Worm (Caenorhabditis elegans) whole organism, young adult: ENCODE measurements around the gene T14G12.12.

ENCODE experiments used
- B0019.2 ChIP-seq: fragments of 200-800 bp; sonication (Bioruptor generic); conservative IDR thresholded peaks from 2 replicates; pipeline ENCODE4 v1.3.6; 2022; ENCODE audit warnings: missing genetic modification reagents, missing genetic modification characterization, missing compliant biosample characterization
- B0336.3 ChIP-seq: fragments of 200-800 bp; sonication (Bioruptor generic); IDR thresholded peaks from 2 replicates; pipeline ENCODE4 v1.3.6; 2022; ENCODE audit warnings: missing genetic modification characterization, missing compliant biosample characterization
- C17E4.6 ChIP-seq: fragments of 200-800 bp; sonication (Bioruptor generic); IDR thresholded peaks from 2 replicates; pipeline ENCODE4 v1.3.6; 2022; ENCODE audit warnings: missing genetic modification reagents, missing genetic modification characterization, missing compliant biosample characterization
- F22D6.2 ChIP-seq: sonication (generic microtip); optimal IDR thresholded peaks from 2 replicates; lab custom pipeline; 2016; ENCODE audit warnings: mild to moderate bottlenecking, missing genetic modification characterization, missing compliant biosample characterization
- F37B4.10 ChIP-seq: fragments of 200-800 bp; sonication (Bioruptor generic); IDR thresholded peaks from 2 replicates; pipeline ENCODE4 v1.3.6; 2022; ENCODE audit warnings: missing genetic modification characterization, missing compliant biosample characterization
- F52B5.7 ChIP-seq: sonication (generic microtip); optimal IDR thresholded peaks from 2 replicates; lab custom pipeline; 2016; ENCODE audit warnings: mild to moderate bottlenecking, missing genetic modification characterization, missing compliant biosample characterization
- F57A8.1 ChIP-seq: fragments of 200-800 bp; sonication (Bioruptor generic); optimal IDR thresholded peaks from 2 replicates; lab custom pipeline; 2018; ENCODE audit warnings: mild to moderate bottlenecking, missing genetic modification characterization, moderate library complexity, missing compliant biosample characterization
- K12H6.12 ChIP-seq: fragments of 200-800 bp; sonication (Bioruptor generic); optimal IDR thresholded peaks from 2 replicates; lab custom pipeline; 2018; ENCODE audit warnings: mild to moderate bottlenecking, missing genetic modification characterization, missing compliant biosample characterization
- Y53G8AR.9 ChIP-seq: fragments of 200-800 bp; sonication (Bioruptor generic); conservative IDR thresholded peaks from 2 replicates; pipeline ENCODE4 v1.3.6; 2022; ENCODE audit warnings: missing genetic modification reagents, missing genetic modification characterization, missing compliant biosample characterization
- Y56A3A.18 ChIP-seq: fragments of 200-800 bp; sonication (Bioruptor generic); IDR thresholded peaks from 2 replicates; pipeline ENCODE4 v1.3.6; 2022; ENCODE audit warnings: missing genetic modification reagents, missing genetic modification characterization, missing compliant biosample characterization
- akir-1 ChIP-seq: fragments of 200-800 bp; sonication (Bioruptor generic); optimal IDR thresholded peaks from 2 replicates; lab custom pipeline; 2018; ENCODE audit warnings: mild to moderate bottlenecking, missing genetic modification characterization, moderate library complexity, missing compliant biosample characterization
- ama-1 ChIP-seq, 3 experiments: fragments of 150-350 bp in 1 of 3; sonication (generic microtip) in 2 of 3; optimal IDR thresholded peaks; 2 replicates each; lab custom pipeline; 2014 to 2018; ENCODE audit warnings: missing biosample characterization in 2 of 3, missing genetic modification characterization in 2 of 3, missing genetic modification reagents in 2 of 3
- bed-1 ChIP-seq: fragments of 200-800 bp; sonication (Bioruptor generic); IDR thresholded peaks from 2 replicates; pipeline ENCODE4 v1.3.6; 2022; ENCODE audit warnings: missing genetic modification reagents, missing genetic modification characterization, missing compliant biosample characterization
- ccch-3 ChIP-seq: fragments of 200-800 bp; sonication (Bioruptor generic); optimal IDR thresholded peaks from 2 replicates; lab custom pipeline; 2018; ENCODE audit warnings: mild to moderate bottlenecking, missing genetic modification characterization, missing compliant biosample characterization
- ceh-27 ChIP-seq: fragments of 200-800 bp; sonication (Bioruptor generic); optimal IDR thresholded peaks from 2 replicates; lab custom pipeline; 2018; ENCODE audit warnings: mild to moderate bottlenecking, missing genetic modification characterization, moderate library complexity, missing compliant biosample characterization
- ceh-58 ChIP-seq: fragments of 200-800 bp; sonication (Bioruptor generic); IDR thresholded peaks from 2 replicates; pipeline ENCODE4 v1.3.6; 2022; ENCODE audit warnings: missing genetic modification characterization, missing compliant biosample characterization
- ceh-91 ChIP-seq: fragments of 200-800 bp; sonication (Bioruptor generic); IDR thresholded peaks from 2 replicates; pipeline ENCODE4 v1.3.6; 2022; ENCODE audit warnings: missing genetic modification reagents, missing genetic modification characterization, missing compliant biosample characterization
- chd-7 ChIP-seq: sonication (generic microtip); optimal IDR thresholded peaks from 2 replicates; lab custom pipeline; 2016; ENCODE audit warnings: mild to moderate bottlenecking, missing genetic modification characterization, moderate library complexity, missing compliant biosample characterization
- dox-1 ChIP-seq: fragments of 200-800 bp; sonication (Bioruptor generic); IDR thresholded peaks from 2 replicates; pipeline ENCODE4 v1.3.6; 2022; ENCODE audit warnings: missing genetic modification reagents, missing genetic modification characterization, missing compliant biosample characterization
- dpff-1 ChIP-seq: sonication (generic microtip); optimal IDR thresholded peaks from 2 replicates; lab custom pipeline; 2017; ENCODE audit warnings: mild to moderate bottlenecking, missing genetic modification characterization, missing compliant biosample characterization
- dpl-1 ChIP-seq: fragments of 150-350 bp; optimal IDR thresholded peaks from 2 replicates; lab custom pipeline; 2014; ENCODE audit warnings: missing biosample characterization, missing genetic modification reagents, missing genetic modification characterization
- egrh-3 ChIP-seq: fragments of 200-800 bp; sonication (Bioruptor generic); IDR thresholded peaks from 2 replicates; pipeline ENCODE4 v1.3.6; 2022; ENCODE audit warnings: missing genetic modification reagents, missing genetic modification characterization, missing compliant biosample characterization
- hmg-1.2 ChIP-seq: fragments of 200-800 bp; sonication (Bioruptor generic); IDR thresholded peaks from 2 replicates; pipeline ENCODE4 v1.3.6; 2022; ENCODE audit warnings: missing genetic modification reagents, missing genetic modification characterization, missing compliant biosample characterization
- let-526 ChIP-seq: fragments of 200-800 bp; sonication (Bioruptor generic); IDR thresholded peaks from 2 replicates; pipeline ENCODE4 v1.3.6; 2022; ENCODE audit warnings: missing genetic modification reagents, missing genetic modification characterization, missing compliant biosample characterization
- lin-35 ChIP-seq, 3 experiments: fragments of 150-350 bp in 2 of 3; sonication (generic microtip) in 1 of 3; optimal IDR thresholded peaks; 2 replicates each; lab custom pipeline; 2014 to 2018; ENCODE audit warnings: missing biosample characterization in 3 of 3, missing genetic modification characterization in 3 of 3, missing genetic modification reagents in 3 of 3
- lin-54 ChIP-seq: fragments of 200-800 bp; sonication (Bioruptor generic); optimal IDR thresholded peaks from 2 replicates; lab custom pipeline; 2018; ENCODE audit warnings: mild to moderate bottlenecking, missing genetic modification characterization, missing compliant biosample characterization
- lsy-27 ChIP-seq: sonication (generic microtip); optimal IDR thresholded peaks from 2 replicates; lab custom pipeline; 2017; ENCODE audit warnings: missing genetic modification characterization, mild to moderate bottlenecking, missing compliant biosample characterization, antibody characterized with exemption, missing genotype, borderline replicate concordance; ENCODE audit not compliant: insufficient read depth
- madf-10 ChIP-seq: sonication (generic microtip); optimal IDR thresholded peaks from 2 replicates; lab custom pipeline; 2016; ENCODE audit warnings: mild to moderate bottlenecking, missing genetic modification characterization, missing compliant biosample characterization
- mcd-1 ChIP-seq: fragments of 200-800 bp; sonication (Bioruptor generic); IDR thresholded peaks from 2 replicates; pipeline ENCODE4 v1.3.6; 2022; ENCODE audit warnings: missing genetic modification reagents, missing genetic modification characterization, missing compliant biosample characterization
- nfya-2 ChIP-seq: fragments of 200-800 bp; sonication (Bioruptor generic); IDR thresholded peaks from 2 replicates; pipeline ENCODE4 v1.3.6; 2022; ENCODE audit warnings: missing genetic modification reagents, missing genetic modification characterization, missing compliant biosample characterization
- nhr-80 ChIP-seq: sonication (generic microtip); optimal IDR thresholded peaks from 2 replicates; lab custom pipeline; 2016; ENCODE audit warnings: missing genetic modification characterization, missing compliant biosample characterization
- pbrm-1 ChIP-seq: fragments of 200-800 bp; sonication (Bioruptor generic); IDR thresholded peaks from 2 replicates; pipeline ENCODE4 v1.3.6; 2022; ENCODE audit warnings: missing genetic modification reagents, missing genetic modification characterization, missing compliant biosample characterization
- rcor-1 ChIP-seq: fragments of 200-800 bp; sonication (Bioruptor generic); IDR thresholded peaks from 2 replicates; pipeline ENCODE4 v1.3.6; 2022; ENCODE audit warnings: missing genetic modification reagents, missing genetic modification characterization, missing compliant biosample characterization
- rpc-1 ChIP-seq, 2 experiments: fragments of 150-350 bp in 1 of 2; sonication (generic microtip) in 1 of 2; optimal IDR thresholded peaks; 2 replicates each; lab custom pipeline; 2014 to 2018; ENCODE audit warnings: missing biosample characterization in 1 of 2, missing genetic modification characterization in 1 of 2, missing genetic modification reagents in 1 of 2, missing genotype in 1 of 2
- sdz-38 ChIP-seq: sonication (generic microtip); optimal IDR thresholded peaks from 2 replicates; lab custom pipeline; 2016; ENCODE audit warnings: missing genotype, missing genetic modification characterization, missing compliant biosample characterization
- snpc-1.1 ChIP-seq: sonication (generic microtip); optimal IDR thresholded peaks from 2 replicates; lab custom pipeline; 2017; ENCODE audit warnings: missing genetic modification characterization, mild to moderate bottlenecking, missing compliant biosample characterization, antibody characterized with exemption, moderate library complexity, missing genotype, missing genetic modification reagents; ENCODE audit not compliant: insufficient read depth
- snpc-4 ChIP-seq, 5 experiments: fragments of 150-350 bp in 1 of 5; sonication (generic microtip) in 4 of 5; optimal IDR thresholded peaks; 2 replicates each; lab custom pipeline; 2014 to 2018; ENCODE audit warnings: missing genetic modification characterization in 5 of 5, missing biosample characterization in 3 of 5, antibody characterized with exemption in 2 of 5, mild to moderate bottlenecking in 2 of 5, missing compliant biosample characterization in 2 of 5, missing genotype in 2 of 5, moderate library complexity in 2 of 5, missing genetic modification reagents in 1 of 5
- somi-1 ChIP-seq: fragments of 200-800 bp; sonication (Bioruptor generic); optimal IDR thresholded peaks from 2 replicates; lab custom pipeline; 2018; ENCODE audit warnings: mild to moderate bottlenecking, missing genetic modification characterization, missing compliant biosample characterization
- tbp1 ChIP-seq: fragments of 200-800 bp; sonication (Bioruptor generic); optimal IDR thresholded peaks from 2 replicates; lab custom pipeline; 2018; ENCODE audit warnings: mild to moderate bottlenecking, missing genetic modification characterization, missing compliant biosample characterization
- tbx-9 ChIP-seq: sonication (generic microtip); optimal IDR thresholded peaks from 2 replicates; lab custom pipeline; 2016; ENCODE audit warnings: borderline replicate concordance, missing genetic modification characterization, inconsistent platforms, missing compliant biosample characterization
- unc-130 ChIP-seq: sonication (generic microtip); optimal IDR thresholded peaks from 2 replicates; lab custom pipeline; 2016; ENCODE audit warnings: missing genetic modification reagents, missing genetic modification characterization, missing compliant biosample characterization
- unc-62 ChIP-seq: fragments of 150-350 bp; optimal IDR thresholded peaks from 2 replicates; lab custom pipeline; 2014; ENCODE audit warnings: missing biosample characterization, missing genetic modification reagents, missing genetic modification characterization
- zim-3 ChIP-seq: sonication (generic microtip); optimal IDR thresholded peaks from 2 replicates; lab custom pipeline; 2017; ENCODE audit warnings: mild to moderate bottlenecking, missing genetic modification characterization, moderate library complexity, missing compliant biosample characterization
- ztf-18 ChIP-seq: sonication (generic microtip); optimal IDR thresholded peaks from 2 replicates; lab custom pipeline; 2016; ENCODE audit warnings: missing genotype, mild to moderate bottlenecking, missing genetic modification characterization, missing compliant biosample characterization
- ztf-25 ChIP-seq: fragments of 200-800 bp; sonication (Bioruptor generic); IDR thresholded peaks from 2 replicates; pipeline ENCODE4 v1.3.6; 2022; ENCODE audit warnings: missing genetic modification reagents, missing genetic modification characterization, missing compliant biosample characterization

Gene T14G12.12

DNA sequence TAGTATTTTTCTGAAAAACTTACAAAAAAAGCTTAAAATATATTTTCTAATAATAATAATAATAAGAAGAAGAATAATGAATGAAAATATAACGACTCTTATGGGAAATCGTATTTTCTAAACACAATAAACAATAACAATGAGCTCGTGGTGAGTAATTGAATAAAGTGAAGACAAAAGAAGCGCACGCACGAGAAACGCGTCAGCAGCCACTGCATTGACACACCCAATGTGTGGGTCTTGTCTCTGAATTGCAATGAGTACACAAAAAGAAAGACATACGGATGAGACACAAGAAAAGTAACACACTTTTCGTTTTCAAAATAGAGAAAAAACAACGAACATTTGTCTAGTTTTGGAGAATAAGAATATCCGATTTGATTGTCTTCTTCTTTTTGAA, 45.0 kb upstream of the T14G12.12 start, which contains the start of gene F35A5.8:
TSS of gene F35A5.8 (minus strand) at position 151 of the 400 bp plus-strand sequence.
- TF ChIP-seq ceh-91 (GFP tag; lab: Robert Waterston, UW) (no peak), rpc-1 (optimal IDR thresholded peaks at IDR 0.05; lab: Kevin White, UChicago) (no peak), rpc-1 (tag; optimal IDR thresholded peaks at IDR 0.05; lab: Kevin White, UChicago) (no peak), bed-1 (GFP tag; lab: Robert Waterston, UW) (no peak), snpc-1.1 (tag; lab: Kevin White, UChicago) (no peak), snpc-4 (GFP tag; optimal IDR thresholded peaks at IDR 0.05; lab: Kevin White, UChicago) (no peak), snpc-4 (tag; optimal IDR thresholded peaks at IDR 0.05; lab: Kevin White, UChicago) (peak in 2 of 4 experiments; percentile 44 to 53), ccch-3 (GFP tag; lab: Kevin White, UChicago) (no peak), sdz-38 (no peak), ztf-25 (GFP tag; lab: Robert Waterston, UW) (no peak), lin-54 (GFP tag; lab: Kevin White, UChicago) (peak; percentile 37), tbp1 (GFP tag; lab: Kevin White, UChicago) (peak; percentile 30), let-526 (GFP tag; lab: Robert Waterston, UW) (no peak), unc-62 (GFP tag; lab: Kevin White, UChicago) (no peak), F57A8.1 (GFP tag; lab: Kevin White, UChicago) (no peak), chd-7 (tag; lab: Kevin White, UChicago) (no peak), egrh-3 (GFP tag; lab: Robert Waterston, UW) (no peak), F22D6.2 (tag; lab: Kevin White, UChicago) (no peak), ceh-27 (peak; percentile 7), ztf-18 (tag; lab: Kevin White, UChicago) (peak; percentile 94), zim-3 (no peak), somi-1 (GFP tag; lab: Kevin White, UChicago) (no peak), F37B4.10 (GFP tag; lab: Robert Waterston, UW) (no peak), rcor-1 (GFP tag; lab: Robert Waterston, UW) (0 out of 2 replicates have a peak, but pooled peaks have one; percentile 11), C17E4.6 (GFP tag; lab: Robert Waterston, UW) (no peak), F52B5.7 (no peak), nhr-80 (tag; lab: Kevin White, UChicago) (peak; percentile 54), lin-35 (GFP tag; optimal IDR thresholded peaks at IDR 0.05; lab: Kevin White, UChicago) (peak in 1 of 3 experiments; percentile 70), K12H6.12 (tag; lab: Kevin White, UChicago) (peak; percentile 16), hmg-1.2 (GFP tag; lab: Robert Waterston, UW) (peak; percentile 32), ceh-58 (no peak), B0336.3 (no peak), unc-130 (GFP tag; lab: Kevin White, UChicago) (no peak), ama-1 (optimal IDR thresholded peaks at IDR 0.05; lab: Kevin White, UChicago) (no peak), ama-1 (GFP tag; optimal IDR thresholded peaks at IDR 0.05; lab: Kevin White, UChicago) (no peak), madf-10 (tag; lab: Kevin White, UChicago) (no peak), lsy-27 (tag; lab: Kevin White, UChicago) (no peak), Y56A3A.18 (GFP tag; lab: Robert Waterston, UW) (0 out of 2 replicates have a peak, but pooled peaks have one; percentile 12), nfya-2 (GFP tag; lab: Robert Waterston, UW) (no peak), mcd-1 (GFP tag; lab: Robert Waterston, UW) (peak; percentile 48), dpff-1 (tag; lab: Kevin White, UChicago) (no peak), B0019.2 (no peak), tbx-9 (tag; lab: Kevin White, UChicago) (no peak), pbrm-1 (GFP tag; lab: Robert Waterston, UW) (0 out of 2 replicates have a peak, but pooled peaks have one; percentile 19), dpl-1 (GFP tag; lab: Kevin White, UChicago) (no peak), Y53G8AR.9 (GFP tag; lab: Robert Waterston, UW) (0 out of 2 replicates have a peak, but pooled peaks have one; percentile 36), akir-1 (GFP tag; lab: Kevin White, UChicago) (no peak), dox-1 (GFP tag; lab: Robert Waterston, UW) (0 out of 2 replicates have a peak, but pooled peaks have one; percentile 39)
